Fruit fly (Drosophila melanogaster): ENCODE results near the gene CG7872.

Gene CG7872

dm6 chrX:15579579-15579978 lies 1.6 kb downstream of the CG7872 start:
- TF ChIP-seq Abd-B (GFP tag; optimal IDR thresholded peaks at IDR 0.05) (peak; percentile 75), CG12744 (GFP tag; optimal IDR thresholded peaks at IDR 0.05) (peak; percentile 82), HLH3B (GFP tag; IDR thresholded peaks at IDR 0.05) (peak; percentile 86), danr (GFP tag; IDR thresholded peaks at IDR 0.05) (peak; percentile 71), hth (optimal IDR thresholded peaks at IDR 0.05) (no peak), Dll (GFP tag; IDR thresholded peaks at IDR 0.05; ENCODE audit: partially characterized antibody) (no peak), CG14965 (GFP tag; optimal IDR thresholded peaks at IDR 0.05; ENCODE audit: borderline replicate concordance) (peak; percentile 57), PHDP (tag; optimal IDR thresholded peaks at IDR 0.05) (peak; percentile 90), CG11504 (tag; optimal IDR thresholded peaks at IDR 0.05) (peak; percentile 88), dm (GFP tag; optimal IDR thresholded peaks at IDR 0.05) (peak; percentile 85), zf30C (GFP tag; optimal IDR thresholded peaks at IDR 0.05) (no peak), Deaf1 (tag; optimal IDR thresholded peaks at IDR 0.05) (peak; percentile 65), CG11456 (GFP tag; IDR thresholded peaks at IDR 0.05) (peak; percentile 96), Bgb (GFP tag; IDR thresholded peaks at IDR 0.05; ENCODE audit: partially characterized antibody) (no peak), nau (GFP tag; optimal IDR thresholded peaks at IDR 0.05) (no peak), chm (GFP tag; IDR thresholded peaks at IDR 0.05) (peak; percentile 91), Drgx (GFP tag; IDR thresholded peaks at IDR 0.05) (peak; percentile 93), CG9876 (GFP tag; optimal IDR thresholded peaks at IDR 0.05) (peak; percentile 89), klu (GFP tag; IDR thresholded peaks at IDR 0.05) (peak; percentile 76), CG6175 (GFP tag; IDR thresholded peaks at IDR 0.05) (peak; percentile 91), Xbp1 (GFP tag; optimal IDR thresholded peaks at IDR 0.05) (peak; percentile 92), cg (GFP tag; optimal IDR thresholded peaks at IDR 0.05) (no peak), prd (optimal IDR thresholded peaks at IDR 0.05) (no peak), prd (GFP tag; IDR thresholded peaks at IDR 0.05) (peak; percentile 96), Taf1 (GFP tag; IDR thresholded peaks at IDR 0.05) (peak; percentile 93), scrt (GFP tag; optimal IDR thresholded peaks at IDR 0.05) (no peak), CG7987 (GFP tag; optimal IDR thresholded peaks at IDR 0.05) (peak; percentile 82), Hmr (GFP tag; optimal IDR thresholded peaks at IDR 0.05) (peak; percentile 93), maf-S (GFP tag; optimal IDR thresholded peaks at IDR 0.05) (peak; percentile 87), CG3163 (GFP tag; optimal IDR thresholded peaks at IDR 0.05) (peak; percentile 73), bsh (GFP tag; optimal IDR thresholded peaks at IDR 0.05) (peak; percentile 90 to 94), CG18011 (GFP tag; optimal IDR thresholded peaks at IDR 0.05) (peak; percentile 76), CG18599 (GFP tag; optimal IDR thresholded peaks at IDR 0.05) (peak; percentile 94), CG15696 (tag; optimal IDR thresholded peaks at IDR 0.05) (peak; percentile 89), phol (tag; optimal IDR thresholded peaks at IDR 0.05) (peak; percentile 84), p53 (GFP tag; optimal IDR thresholded peaks at IDR 0.05) (peak; percentile 72), Dip3 (GFP tag; optimal IDR thresholded peaks at IDR 0.05) (peak; percentile 96), btn (GFP tag; optimal IDR thresholded peaks at IDR 0.05) (peak; percentile 64), Atf3 (GFP tag; optimal IDR thresholded peaks at IDR 0.05) (peak; percentile 75), CG8765 (GFP tag; IDR thresholded peaks at IDR 0.05) (peak; percentile 89), nom (GFP tag; optimal IDR thresholded peaks at IDR 0.05) (peak; percentile 91), bowl (GFP tag; IDR thresholded peaks at IDR 0.05) (peak; percentile 82), ase (GFP tag; IDR thresholded peaks at IDR 0.05) (peak; percentile 86), Aef1 (GFP tag; IDR thresholded peaks at IDR 0.05) (peak; percentile 93), CG15601 (tag; optimal IDR thresholded peaks at IDR 0.05) (peak; percentile 85), gce (GFP tag; IDR thresholded peaks at IDR 0.05) (peak; percentile 87), CTCF (GFP tag; optimal IDR thresholded peaks at IDR 0.05) (peak; percentile 28), CG7963 (GFP tag; IDR thresholded peaks at IDR 0.05; ENCODE audit: partially characterized antibody) (no peak), bcd (GFP tag; optimal IDR thresholded peaks at IDR 0.05) (peak; percentile 91), seq (GFP tag; IDR thresholded peaks at IDR 0.05) (peak; percentile 92), Dp (GFP tag; optimal IDR thresholded peaks at IDR 0.05) (no peak)

Data from whole organism, embryonic.